Fruit fly (Drosophila melanogaster): ENCODE data around the gene Arp2.

The Arp2 gene

dm6 chrX:16552567-16552966 is 1.2 kb downstream of the Arp2 start (continued):
- TF ChIP-seq CG15336 (GFP tag; IDR thresholded peaks at IDR 0.05) (peak; percentile 83), CG6792 (GFP tag; optimal IDR thresholded peaks at IDR 0.05) (peak; percentile 73), achi (GFP tag; optimal IDR thresholded peaks at IDR 0.05) (peak; percentile 78), CG1621 (tag; optimal IDR thresholded peaks at IDR 0.05) (no peak), OdsH (GFP tag; optimal IDR thresholded peaks at IDR 0.05) (peak; percentile 85), spab (GFP tag; optimal IDR thresholded peaks at IDR 0.05) (no peak), salr (GFP tag; optimal IDR thresholded peaks at IDR 0.05) (no peak), CG11762 (GFP tag; optimal IDR thresholded peaks at IDR 0.05; ENCODE audit: insufficient read depth) (peak; percentile 71), CG11294 (GFP tag; IDR thresholded peaks at IDR 0.05) (peak; percentile 42; the same call in 1 of the 2 replicates), svp (GFP tag) (peak; percentile 85), CG3919 (GFP tag; optimal IDR thresholded peaks at IDR 0.05) (peak; percentile 88), CG11902 (GFP tag; optimal IDR thresholded peaks at IDR 0.05) (peak; percentile 58), CG6808 (GFP tag; optimal IDR thresholded peaks at IDR 0.05) (no peak), CG6854 (GFP tag; optimal IDR thresholded peaks at IDR 0.05) (peak; percentile 61), CG9139 (GFP tag; optimal IDR thresholded peaks at IDR 0.05) (no peak), Blimp-1 (GFP tag; optimal IDR thresholded peaks at IDR 0.05) (peak; percentile 52), CG31627 (GFP tag; optimal IDR thresholded peaks at IDR 0.05) (peak; percentile 81), cyc (GFP tag; optimal IDR thresholded peaks at IDR 0.05) (peak; percentile 75), CG7368 (GFP tag; optimal IDR thresholded peaks at IDR 0.05) (no peak), acj6 (GFP tag; optimal IDR thresholded peaks at IDR 0.05) (peak; percentile 79), CG32006 (GFP tag; optimal IDR thresholded peaks at IDR 0.05) (peak; percentile 87), Lpt (GFP tag; optimal IDR thresholded peaks at IDR 0.05) (peak; percentile 18), Eip93F (GFP tag; optimal IDR thresholded peaks at IDR 0.05) (peak; percentile 84)

- TF ChIP-seq dsx (GFP tag; optimal IDR thresholded peaks at IDR 0.05; ENCODE audit: poor library complexity, severe bottlenecking): no peak
- no peak for TF ChIP-seq CG31627 (GFP tag; optimal IDR thresholded peaks at IDR 0.05)
- no peak for TF ChIP-seq Hr38 (GFP tag; optimal IDR thresholded peaks at IDR 0.05)
- TF ChIP-seq CG10669 (GFP tag; optimal IDR thresholded peaks at IDR 0.05): no peak
- no peak for TF ChIP-seq CG6276 (GFP tag; optimal IDR thresholded peaks at IDR 0.05)
- TF ChIP-seq Met (GFP tag; optimal IDR thresholded peaks at IDR 0.05): no peak
- TF ChIP-seq CG8319 (GFP tag; optimal IDR thresholded peaks at IDR 0.05): no peak
- no peak for TF ChIP-seq salr (GFP tag; optimal IDR thresholded peaks at IDR 0.05)
- TF ChIP-seq CG11902 (GFP tag; optimal IDR thresholded peaks at IDR 0.05): no peak
- TF ChIP-seq fd85E (GFP tag; optimal IDR thresholded peaks at IDR 0.05): no peak
- no peak for TF ChIP-seq CG11294 (GFP tag; IDR thresholded peaks at IDR 0.05)
- no peak for TF ChIP-seq Hr39 (GFP tag; optimal IDR thresholded peaks at IDR 0.05)
- TF ChIP-seq CG7368 (GFP tag; optimal IDR thresholded peaks at IDR 0.05): no peak
- TF ChIP-seq Eip75B (GFP tag; optimal IDR thresholded peaks at IDR 0.05): no peak
- no peak for TF ChIP-seq spab (GFP tag; optimal IDR thresholded peaks at IDR 0.05)
Observed at dm6 chrX:16547390-16547789, 6.4 kb downstream of the Arp2 start, which contains the start of gene CG9902. Gene CG9902 (minus strand): TSS chrX:16547520.

- no peak for TF ChIP-seq CG10631 (GFP tag; optimal IDR thresholded peaks at IDR 0.05)
- TF ChIP-seq Eip78C (GFP tag): peak; percentile 58
Observed at dm6 chrX:16540802-16541346, 12.9 kb downstream of the Arp2 start, which contains the start of gene CG9903. Gene CG9903 (minus strand): TSS chrX:16540852.

dm6 chrX:16533046-16533496 is 20.7 kb downstream of the Arp2 start, which contains the start of gene para:
Gene para (minus strand): TSS chrX:16533096.
- TF ChIP-seq esn (GFP tag; optimal IDR thresholded peaks at IDR 0.05): no peak
- no peak for TF ChIP-seq pdm3 (GFP tag; optimal IDR thresholded peaks at IDR 0.05)
- TF ChIP-seq OdsH (GFP tag; optimal IDR thresholded peaks at IDR 0.05): no peak
- no peak for TF ChIP-seq CG8119 (GFP tag; IDR thresholded peaks at IDR 0.05)
- TF ChIP-seq fkh (GFP tag; optimal IDR thresholded peaks at IDR 0.05): no peak
- TF ChIP-seq net (GFP tag; optimal IDR thresholded peaks at IDR 0.05): no peak
- TF ChIP-seq CG32006 (GFP tag; optimal IDR thresholded peaks at IDR 0.05): no peak
- no peak for TF ChIP-seq Sox102F (GFP tag; optimal IDR thresholded peaks at IDR 0.05)
- no peak for TF ChIP-seq CG15336 (GFP tag; IDR thresholded peaks at IDR 0.05)
- TF ChIP-seq dsx (GFP tag; optimal IDR thresholded peaks at IDR 0.05; ENCODE audit: poor library complexity, severe bottlenecking): no peak
- TF ChIP-seq CG31627 (GFP tag; optimal IDR thresholded peaks at IDR 0.05): no peak
- no peak for TF ChIP-seq Blimp-1 (GFP tag; optimal IDR thresholded peaks at IDR 0.05)
- no peak for TF ChIP-seq CG34406 (GFP tag; optimal IDR thresholded peaks at IDR 0.05)
- TF ChIP-seq fd59A (GFP tag; optimal IDR thresholded peaks at IDR 0.05): no peak
